Worm (Caenorhabditis elegans) whole organism, L3 larva: ENCODE results near the gene stn-2.

ENCODE experiments used
- ceh-82 ChIP-seq: fragments of 150-350 bp; optimal IDR thresholded peaks from 2 replicates; lab custom pipeline; 2014; ENCODE audit warnings: missing biosample characterization, missing genetic modification characterization
- eor-1 ChIP-seq, 2 experiments: fragments of 150-350 bp; optimal IDR thresholded peaks; 2 replicates each; lab custom pipeline; 2014 to 2018; ENCODE audit warnings: missing biosample characterization in 2 of 2, missing genetic modification characterization in 2 of 2
- jun-1 ChIP-seq: fragments of 150-350 bp; optimal IDR thresholded peaks from 2 replicates; lab custom pipeline; 2014; ENCODE audit warnings: missing biosample characterization, missing genetic modification reagents, missing genetic modification characterization
- lin-15B ChIP-seq: fragments of 150-350 bp; optimal IDR thresholded peaks from 2 replicates; lab custom pipeline; 2014; ENCODE audit warnings: missing biosample characterization, missing genetic modification characterization
- lsy-12 ChIP-seq: sonication (generic microtip); optimal IDR thresholded peaks from 2 replicates; lab custom pipeline; 2016; ENCODE audit warnings: mild to moderate bottlenecking, missing genetic modification characterization, missing compliant biosample characterization
- nhr-28 ChIP-seq: fragments of 150-350 bp; optimal IDR thresholded peaks from 2 replicates; lab custom pipeline; 2014; ENCODE audit warnings: missing biosample characterization, missing genetic modification characterization
- nhr-67 ChIP-seq: fragments of 150-350 bp; optimal IDR thresholded peaks from 2 replicates; lab custom pipeline; 2014; ENCODE audit warnings: missing biosample characterization, missing genetic modification characterization
- nhr-76 ChIP-seq: fragments of 150-350 bp; sonication (generic microtip); optimal IDR thresholded peaks from 5 replicates; lab custom pipeline; 2014; ENCODE audit warnings: missing biosample characterization, missing genetic modification characterization
- pha-4 ChIP-seq: fragments of 150-350 bp; optimal IDR thresholded peaks from 2 replicates; lab custom pipeline; 2014; ENCODE audit warnings: missing biosample characterization, missing genetic modification reagents, missing genetic modification characterization
- sea-2 ChIP-seq: fragments of 150-350 bp; sonication (generic microtip); optimal IDR thresholded peaks from 4 replicates; lab custom pipeline; 2014; ENCODE audit warnings: missing biosample characterization, missing genetic modification reagents, missing genetic modification characterization
- unc-62 ChIP-seq: fragments of 150-350 bp; sonication (generic microtip); optimal IDR thresholded peaks from 4 replicates; lab custom pipeline; 2014; ENCODE audit warnings: missing biosample characterization, missing genetic modification reagents, missing genetic modification characterization

- no peak for TF ChIP-seq sea-2
- no peak for TF ChIP-seq nhr-76 (tag; lab: Kevin White, UChicago)
- TF ChIP-seq unc-62 (GFP tag; lab: Kevin White, UChicago), result no peak
- TF ChIP-seq lsy-12, result no peak
- TF ChIP-seq nhr-28 (tag; lab: Kevin White, UChicago), result no peak
- TF ChIP-seq ceh-82, result no peak
- no peak for TF ChIP-seq eor-1 (tag; optimal IDR thresholded peaks at IDR 0.05; lab: Kevin White, UChicago)
- no peak for TF ChIP-seq jun-1 (tag; lab: Kevin White, UChicago)
- no peak for TF ChIP-seq nhr-67
- TF ChIP-seq lin-15B (tag; lab: Kevin White, UChicago), result no peak
- TF ChIP-seq pha-4, result no peak
Measured at ce11 chrX:7670655-7671054, 9.8 kb downstream of the stn-2 start, which contains the start of gene F27D9.7.
